Worm (Caenorhabditis elegans): ENCODE data around the gene F11C1.7.

DNA sequence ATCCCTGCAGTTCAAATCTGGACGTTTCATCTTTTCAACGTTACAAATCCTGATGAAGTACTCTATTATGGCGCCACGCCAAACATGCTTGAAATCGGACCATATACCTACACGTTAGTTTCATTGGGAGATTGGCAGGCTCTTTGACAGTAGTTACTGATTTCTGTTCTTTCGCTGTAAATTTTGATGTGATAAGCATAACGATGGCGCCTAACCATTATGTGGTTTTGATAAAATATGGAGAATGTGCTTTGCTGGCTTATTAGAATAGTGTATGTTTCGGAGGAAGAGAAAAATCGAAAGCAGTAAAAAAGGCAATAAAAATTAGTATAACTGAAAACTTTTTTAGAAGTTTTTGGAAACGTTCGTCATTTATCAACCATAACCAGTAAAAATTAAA lies 6.4 kb upstream of the F11C1.7 start:
- TF ChIP-seq med-1 (GFP tag; optimal IDR thresholded peaks at IDR 0.05; ENCODE audit: insufficient read depth) (no peak), tab-1 (GFP tag; IDR thresholded peaks at IDR 0.05) (no peak)
